Worm (Caenorhabditis elegans): ENCODE measurements around the gene F19C6.4.

DNA sequence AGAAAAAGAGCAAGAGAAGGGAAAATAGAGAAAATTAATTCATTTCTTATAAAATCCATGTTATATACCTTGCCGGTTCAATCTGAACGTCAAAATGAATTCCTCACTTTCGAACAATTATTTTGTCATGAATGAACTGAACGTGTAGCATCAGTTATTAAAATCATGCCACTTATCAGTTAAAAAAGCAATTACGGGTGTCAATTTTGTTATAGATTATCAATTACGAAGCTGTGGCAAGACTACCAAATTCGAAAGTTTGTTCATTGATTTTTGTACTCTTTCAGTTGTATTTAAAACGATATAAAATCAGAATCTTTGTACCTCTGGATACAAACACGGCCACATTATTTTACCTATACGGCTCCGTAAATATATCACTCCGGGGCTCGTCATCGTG lies 20.5 kb downstream of the F19C6.4 start:
- TF ChIP-seq T22C8.4 (GFP tag; IDR thresholded peaks at IDR 0.05): no peak
- no peak for TF ChIP-seq ztf-29 (GFP tag; IDR thresholded peaks at IDR 0.05)
- TF ChIP-seq flt-1 (GFP tag; IDR thresholded peaks at IDR 0.05): no peak
- no peak for TF ChIP-seq med-1 (GFP tag; optimal IDR thresholded peaks at IDR 0.05; ENCODE audit: insufficient read depth)
- TF ChIP-seq ztf-23 (GFP tag; IDR thresholded peaks at IDR 0.05): no peak
- no peak for TF ChIP-seq klf-2 (GFP tag; conservative IDR thresholded peaks at IDR 0.05)
- TF ChIP-seq cog-1 (tag; optimal IDR thresholded peaks at IDR 0.05): no peak
- no peak for TF ChIP-seq tab-1 (GFP tag; IDR thresholded peaks at IDR 0.05)

Data from whole organism, midembryonic.